Fruit fly (Drosophila melanogaster) whole organism, embryonic: Measurements from ENCODE around the gene CG10841.

Source experiments
- CG12155 ChIP-seq: fragments of 200-800 bp; sonication (Bioruptor generic); optimal IDR thresholded peaks from 3 replicates; lab custom pipeline; 2016; ENCODE audit warnings: missing biosample characterization, missing genetic modification characterization
- CG12236 ChIP-seq: fragments of 200-800 bp; sonication (Bioruptor generic); optimal IDR thresholded peaks from 2 replicates; lab custom pipeline; 2016; ENCODE audit warnings: missing biosample characterization, missing genetic modification characterization
- CG7372 ChIP-seq: fragments of 200-800 bp; sonication (Bioruptor generic); IDR thresholded peaks from 2 replicates; pipeline ENCODE4 v1.3.6; 2022; ENCODE audit warnings: missing biosample characterization, missing genetic modification characterization
- Dek ChIP-seq: fragments of 200-800 bp; sonication (Bioruptor generic); optimal IDR thresholded peaks from 3 replicates; lab custom pipeline; 2019; ENCODE audit warnings: missing biosample characterization, mild to moderate bottlenecking, missing genetic modification characterization, moderate library complexity
- YL-1 ChIP-seq: fragments of 200-800 bp; sonication (Bioruptor generic); optimal IDR thresholded peaks from 3 replicates; lab custom pipeline; 2017; ENCODE audit warnings: missing biosample characterization, mild to moderate bottlenecking, missing genetic modification characterization
- fd102C ChIP-seq: fragments of 200-800 bp; sonication (Bioruptor generic); optimal IDR thresholded peaks from 2 replicates; lab custom pipeline; 2018; ENCODE audit warnings: missing biosample characterization, mild to moderate bottlenecking, missing genetic modification characterization, moderate library complexity
- lbe ChIP-seq: fragments of 200-800 bp; sonication (Bioruptor generic); optimal IDR thresholded peaks from 2 replicates; lab custom pipeline; 2016; ENCODE audit warnings: missing biosample characterization, mild to moderate bottlenecking, missing genetic modification characterization
- row ChIP-seq: fragments of 200-800 bp; sonication (Bioruptor generic); IDR thresholded peaks from 3 replicates; pipeline ENCODE4 v1.3.6; 2022; ENCODE audit warnings: missing biosample characterization, missing genetic modification characterization

dm6 chr3R:13665992-13666391 lies 34.2 kb downstream of the CG10841 start:
- TF ChIP-seq lbe (no peak), fd102C (no peak), CG7372 (GFP tag; lab: Robert Waterston, UW) (no peak), Dek (tag; lab: Kevin White, UChicago) (no peak), CG12155 (GFP tag; lab: Kevin White, UChicago) (no peak), CG12236 (GFP tag; lab: Kevin White, UChicago) (no peak), row (GFP tag; lab: Robert Waterston, UW) (no peak), YL-1 (GFP tag; lab: Kevin White, UChicago) (no peak)
